Fruit fly (Drosophila melanogaster): ENCODE data around the gene CG31441.

The CG31441 gene

dm6 chr3R:11226496-11226895 is 9.6 kb upstream of the CG31441 start, which contains the start of gene CG17726 (continued):
- peak; percentile 97 for TF ChIP-seq CG7372 (GFP tag; IDR thresholded peaks at IDR 0.05)
- peak; percentile 66 for TF ChIP-seq CG17186 (GFP tag; optimal IDR thresholded peaks at IDR 0.05)
- peak; percentile 89 for TF ChIP-seq CG6765 (GFP tag; optimal IDR thresholded peaks at IDR 0.05)
- peak; percentile 98 for TF ChIP-seq oc (tag; optimal IDR thresholded peaks at IDR 0.05)
- TF ChIP-seq odd (GFP tag; optimal IDR thresholded peaks at IDR 0.05), result peak; percentile 94
- TF ChIP-seq Dip2 (GFP tag; IDR thresholded peaks at IDR 0.05), result peak; percentile 69
- TF ChIP-seq Deaf1 (tag; optimal IDR thresholded peaks at IDR 0.05), result peak; percentile 85
- peak in 1 of 2 experiments; percentile 73 for TF ChIP-seq pan (optimal IDR thresholded peaks at IDR 0.05)
- peak in 1 of 2 experiments; percentile 98 for TF ChIP-seq pan (GFP tag; optimal IDR thresholded peaks at IDR 0.05 in 1 of 2, IDR thresholded peaks at IDR 0.05 in 1 of 2)
- peak; percentile 3 for TF ChIP-seq fd64A (GFP tag; optimal IDR thresholded peaks at IDR 0.05)
- TF ChIP-seq fu2 (GFP tag; optimal IDR thresholded peaks at IDR 0.05), result peak; percentile 82
- TF ChIP-seq CG3838 (GFP tag; optimal IDR thresholded peaks at IDR 0.05), result peak; percentile 85
- TF ChIP-seq aop (GFP tag; IDR thresholded peaks at IDR 0.05), result peak; percentile 89
- peak; percentile 95 for TF ChIP-seq Rx (GFP tag; IDR thresholded peaks at IDR 0.05)
- TF ChIP-seq Asciz (GFP tag; optimal IDR thresholded peaks at IDR 0.05), result no peak
- peak; percentile 88 for TF ChIP-seq vfl (GFP tag; optimal IDR thresholded peaks at IDR 0.05)
- TF ChIP-seq dimm (GFP tag; IDR thresholded peaks at IDR 0.05), result peak; percentile 95
- TF ChIP-seq ranshi (GFP tag; IDR thresholded peaks at IDR 0.05), result peak; percentile 98
- TF ChIP-seq grau (tag; optimal IDR thresholded peaks at IDR 0.05), result peak; percentile 97
- TF ChIP-seq CG14014 (GFP tag; IDR thresholded peaks at IDR 0.05), result peak; percentile 98
- TF ChIP-seq sob (GFP tag; IDR thresholded peaks at IDR 0.05), result peak; percentile 97
- peak; percentile 97 for TF ChIP-seq Ssrp (tag; optimal IDR thresholded peaks at IDR 0.05)
- peak; percentile 91 for TF ChIP-seq CG1603 (tag; optimal IDR thresholded peaks at IDR 0.05)
- peak; percentile 99 for TF ChIP-seq Xrp1 (GFP tag; IDR thresholded peaks at IDR 0.05)
- peak; percentile 87 for TF ChIP-seq CG6683 (GFP tag; optimal IDR thresholded peaks at IDR 0.05)
- TF ChIP-seq vvl (GFP tag; IDR thresholded peaks at IDR 0.05), result peak; percentile 99
- TF ChIP-seq gcm2 (GFP tag; optimal IDR thresholded peaks at IDR 0.05), result peak; percentile 69
- TF ChIP-seq kah (GFP tag; optimal IDR thresholded peaks at IDR 0.05), result peak; percentile 85
- TF ChIP-seq unc-4 (GFP tag; IDR thresholded peaks at IDR 0.05; ENCODE audit: partially characterized antibody), result no peak
- peak; percentile 97 for TF ChIP-seq CG5953 (GFP tag; IDR thresholded peaks at IDR 0.05)
- peak; percentile 97 for TF ChIP-seq CG17361 (GFP tag; IDR thresholded peaks at IDR 0.05)
- peak; percentile 94 for TF ChIP-seq Fer2 (tag; optimal IDR thresholded peaks at IDR 0.05)
- peak; percentile 56; the same call in 1 of the 2 replicates for TF ChIP-seq CG13287 (GFP tag; IDR thresholded peaks at IDR 0.05; ENCODE audit: partially characterized antibody)
- peak; percentile 62 to 88 for TF ChIP-seq crp (GFP tag; optimal IDR thresholded peaks at IDR 0.05)
- TF ChIP-seq CG11456 (GFP tag; IDR thresholded peaks at IDR 0.05), result peak; percentile 97
- TF ChIP-seq hkb (optimal IDR thresholded peaks at IDR 0.05), result no peak
- peak; percentile 98 for TF ChIP-seq hkb (GFP tag; IDR thresholded peaks at IDR 0.05)
- TF ChIP-seq CG18476 (GFP tag; optimal IDR thresholded peaks at IDR 0.05), result peak; percentile 96
- TF ChIP-seq CG4730 (GFP tag; IDR thresholded peaks at IDR 0.05), result peak; percentile 98
- TF ChIP-seq Neu2 (GFP tag; optimal IDR thresholded peaks at IDR 0.05; ENCODE audit: borderline replicate concordance), result no peak
- peak; percentile 97 for TF ChIP-seq Oli (tag; optimal IDR thresholded peaks at IDR 0.05)
- TF ChIP-seq CG31441 (GFP tag; IDR thresholded peaks at IDR 0.05), result peak; percentile 98
- TF ChIP-seq pb (GFP tag; optimal IDR thresholded peaks at IDR 0.05), result peak; percentile 57
- TF ChIP-seq CG11696 (GFP tag; IDR thresholded peaks at IDR 0.05), result peak; percentile 94
- no peak for TF ChIP-seq Bgb (GFP tag; IDR thresholded peaks at IDR 0.05; ENCODE audit: partially characterized antibody)
- peak; percentile 79; the same call in 3 of the 4 replicates for TF ChIP-seq Gug (GFP tag; IDR thresholded peaks at IDR 0.05)
- peak; percentile 95 for TF ChIP-seq CG11504 (tag; optimal IDR thresholded peaks at IDR 0.05)
- TF ChIP-seq Fer1 (GFP tag; optimal IDR thresholded peaks at IDR 0.05), result peak; percentile 94
- TF ChIP-seq Ada2b (GFP tag; IDR thresholded peaks at IDR 0.05), result peak; percentile 98
- TF ChIP-seq jing (GFP tag; optimal IDR thresholded peaks at IDR 0.05), result peak; percentile 92
- TF ChIP-seq CG13296 (GFP tag; optimal IDR thresholded peaks at IDR 0.05), result peak; percentile 96

Data from whole organism, embryonic.